Fruit fly (Drosophila melanogaster): ENCODE measurements around the gene CG1161.

DNA sequence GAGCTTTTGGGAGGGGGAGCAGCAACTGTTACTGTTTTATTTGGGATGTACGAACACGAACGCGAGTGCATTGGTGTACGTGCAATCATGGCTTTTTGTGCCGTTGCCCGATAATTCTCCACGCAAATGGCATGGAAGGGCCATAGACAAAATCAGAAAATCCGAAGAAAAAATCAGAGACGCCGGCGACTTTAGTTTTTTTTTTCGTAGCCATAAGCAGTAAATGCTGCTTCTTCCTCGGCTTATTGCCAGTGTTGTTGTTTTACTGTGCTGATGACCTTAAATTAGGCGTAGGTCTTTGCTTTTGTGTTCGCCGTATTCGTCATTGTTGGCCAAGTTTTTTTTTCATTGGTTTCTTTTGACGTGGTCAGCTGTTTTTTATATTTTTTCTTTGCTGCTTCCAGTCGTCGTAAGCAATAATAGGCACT is 32.7 kb upstream of the CG1161 start:
- TF ChIP-seq CG8478 (optimal IDR thresholded peaks at IDR 0.05): no peak
- TF ChIP-seq CTCF (optimal IDR thresholded peaks at IDR 0.05): no peak

All from S2 (cell line).